Worm (Caenorhabditis elegans) whole organism, L4/young adult: ENCODE results near the gene F59B1.8.

Experiments
- dao-5 ChIP-seq: sonication (generic microtip); optimal IDR thresholded peaks from 2 replicates; lab custom pipeline; 2016; ENCODE audit warnings: missing genotype, missing genetic modification characterization, moderate library complexity, missing compliant biosample characterization
- him-1 ChIP-seq: sonication (generic microtip); optimal IDR thresholded peaks from 2 replicates; lab custom pipeline; 2016; ENCODE audit warnings: missing genotype, missing genetic modification reagents, missing genetic modification characterization, missing compliant biosample characterization

DNA sequence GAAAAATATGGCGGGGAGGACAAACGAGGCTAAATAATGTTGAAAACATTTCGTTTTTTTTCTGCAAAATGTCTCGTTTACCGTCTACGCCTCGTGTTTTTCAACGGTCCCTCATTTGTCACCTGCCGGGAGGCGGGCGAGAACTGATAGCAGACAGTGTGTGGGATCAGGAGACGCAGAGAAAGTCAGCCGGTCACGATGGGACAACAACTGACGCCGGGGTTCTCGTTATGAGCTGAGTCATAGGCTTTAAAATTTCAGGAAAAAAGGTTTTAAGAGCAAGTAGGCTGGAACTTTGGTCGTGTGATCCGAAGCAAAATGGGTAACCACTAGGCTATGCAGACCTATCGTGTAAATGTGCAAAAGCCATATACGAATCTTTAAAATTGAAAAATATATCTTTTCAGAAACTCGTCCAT lies 41.8 kb upstream of the F59B1.8 start, which contains the start of gene W08A12.2:
- TF ChIP-seq him-1, result no peak
- no peak for TF ChIP-seq dao-5 (tag; lab: Kevin White, UChicago)
